Fruit fly (Drosophila melanogaster): Measurements from ENCODE around the gene Vha14-2.

Gene Vha14-2

DNA sequence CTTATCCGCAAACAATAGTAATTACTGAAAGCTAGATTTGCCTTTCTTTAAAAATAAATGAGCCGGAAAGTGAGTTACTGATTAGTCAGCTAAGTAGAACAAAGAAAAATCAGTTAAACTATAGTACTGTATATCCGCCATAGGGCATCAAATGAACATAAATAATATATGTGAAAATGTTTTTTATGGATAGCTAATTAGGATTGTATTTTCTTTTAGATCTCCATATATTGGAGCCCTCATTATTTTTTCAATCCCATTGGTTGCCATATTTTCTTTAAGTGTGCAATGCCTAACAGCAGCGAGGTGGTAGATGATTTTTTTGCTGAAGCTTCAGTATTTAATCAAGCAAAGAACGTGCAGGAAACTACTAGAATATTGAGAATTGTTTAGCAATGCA, 14.6 kb upstream of the Vha14-2 start, which contains the start of gene Obp83cd (continued):
- TF ChIP-seq CG11762 (GFP tag; optimal IDR thresholded peaks at IDR 0.05; ENCODE audit: insufficient read depth) (no peak), Gug (GFP tag; IDR thresholded peaks at IDR 0.05) (0 out of 2 replicates have a peak, but pooled peaks have one; percentile 44), CG8632 (GFP tag; optimal IDR thresholded peaks at IDR 0.05) (no peak), Eip75B (GFP tag; optimal IDR thresholded peaks at IDR 0.05) (peak; percentile 1), ss (GFP tag; optimal IDR thresholded peaks at IDR 0.05) (no peak), CG6854 (GFP tag; optimal IDR thresholded peaks at IDR 0.05) (no peak), Sox15 (GFP tag; optimal IDR thresholded peaks at IDR 0.05) (no peak), Sox102F (GFP tag; optimal IDR thresholded peaks at IDR 0.05) (no peak), CG3919 (GFP tag; optimal IDR thresholded peaks at IDR 0.05) (peak; percentile 21), Hr4 (GFP tag; optimal IDR thresholded peaks at IDR 0.05) (peak; percentile 59), Smox (GFP tag; optimal IDR thresholded peaks at IDR 0.05) (no peak), CG1621 (tag; optimal IDR thresholded peaks at IDR 0.05) (no peak), Met (GFP tag; optimal IDR thresholded peaks at IDR 0.05) (no peak), CG7368 (GFP tag; optimal IDR thresholded peaks at IDR 0.05) (no peak), CG15336 (GFP tag; IDR thresholded peaks at IDR 0.05) (peak; percentile 48), Eip93F (GFP tag; optimal IDR thresholded peaks at IDR 0.05) (no peak), CG8319 (GFP tag; optimal IDR thresholded peaks at IDR 0.05) (no peak), CG6792 (GFP tag; optimal IDR thresholded peaks at IDR 0.05) (no peak), Blimp-1 (GFP tag; optimal IDR thresholded peaks at IDR 0.05) (no peak), vri (GFP tag; optimal IDR thresholded peaks at IDR 0.05) (no peak), CG8119 (GFP tag; IDR thresholded peaks at IDR 0.05) (peak; percentile 51; the same call in 2 of the 3 replicates), CG10669 (GFP tag; optimal IDR thresholded peaks at IDR 0.05) (peak; percentile 42), achi (GFP tag; optimal IDR thresholded peaks at IDR 0.05) (no peak), Hr38 (GFP tag; optimal IDR thresholded peaks at IDR 0.05) (no peak), fd85E (GFP tag; optimal IDR thresholded peaks at IDR 0.05) (no peak), acj6 (GFP tag; optimal IDR thresholded peaks at IDR 0.05) (peak; percentile 31), Ets21C (GFP tag; optimal IDR thresholded peaks at IDR 0.05) (no peak), CG34406 (GFP tag; optimal IDR thresholded peaks at IDR 0.05) (no peak), spab (GFP tag; optimal IDR thresholded peaks at IDR 0.05) (peak; percentile 13), CG6276 (GFP tag; optimal IDR thresholded peaks at IDR 0.05) (peak; percentile 58), Ets96B (tag; optimal IDR thresholded peaks at IDR 0.05) (peak; percentile 32), Lpt (GFP tag; optimal IDR thresholded peaks at IDR 0.05) (no peak), net (GFP tag; optimal IDR thresholded peaks at IDR 0.05) (peak; percentile 30)

DNA sequence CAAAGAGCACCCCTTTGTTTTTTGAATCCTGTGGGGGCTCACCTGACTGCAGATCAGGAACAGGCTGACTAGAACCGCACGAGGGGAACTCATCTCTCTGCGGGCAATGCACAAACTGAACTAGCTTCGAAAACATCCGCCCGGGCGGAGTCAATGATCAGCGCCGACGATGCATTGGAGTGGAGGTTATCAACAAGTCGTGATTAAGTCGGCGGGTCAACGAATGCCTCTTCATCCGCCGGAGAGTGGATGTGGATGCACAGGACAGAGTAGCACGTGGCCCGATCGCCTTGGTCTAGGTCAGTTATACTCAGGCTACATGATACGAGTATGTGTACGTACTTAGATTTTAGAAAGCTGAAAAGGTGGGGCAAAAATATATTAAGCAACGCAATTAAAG, 11.5 kb upstream of the Vha14-2 start, which contains the start of gene Obp83ef:
TSS of gene Obp83ef (minus strand) at position 119 of the 400 bp plus-strand sequence.
- TF ChIP-seq svp (GFP tag) (peak; percentile 100), Sox15 (GFP tag; optimal IDR thresholded peaks at IDR 0.05) (no peak)

DNA sequence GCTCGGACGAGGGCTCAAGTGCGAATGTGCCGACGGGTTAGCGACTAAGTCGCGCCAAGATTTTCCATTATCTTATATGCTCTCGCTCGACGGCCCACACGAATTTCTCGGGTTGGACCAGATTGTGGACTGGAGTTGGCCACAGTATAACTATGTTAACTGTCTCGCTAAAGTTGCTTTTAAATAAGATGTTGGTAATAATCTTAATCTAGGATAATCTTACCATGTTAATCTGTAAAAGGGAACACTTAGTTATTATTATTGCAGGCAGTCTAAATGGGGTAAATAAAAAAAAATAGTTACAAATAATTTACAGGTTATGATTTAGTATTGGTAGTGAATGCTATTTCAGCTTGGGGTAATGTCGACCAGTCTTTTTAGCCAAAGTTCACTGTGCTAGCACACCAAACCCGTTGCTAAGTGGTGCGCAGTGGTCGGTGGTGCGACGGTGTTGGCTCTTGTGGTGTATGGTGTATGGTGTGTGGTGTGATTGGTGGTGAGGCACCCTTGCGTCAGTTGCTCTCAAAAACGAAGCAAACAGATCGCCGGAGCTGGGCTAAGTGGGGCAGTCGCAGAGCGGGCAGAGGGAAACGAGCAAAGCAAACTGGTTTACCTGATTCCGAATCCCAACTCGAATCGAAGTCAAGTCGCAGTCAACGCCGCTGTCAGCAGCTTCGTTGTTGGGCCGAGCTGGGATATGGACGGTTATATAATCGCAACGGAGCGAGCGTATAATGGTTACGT, 10.0 kb upstream of the Vha14-2 start, which contains the start of gene Obp83g:
TSS of gene Obp83g (minus strand) at position 51 of the 744 bp plus-strand sequence.
- TF ChIP-seq Sox102F (GFP tag; optimal IDR thresholded peaks at IDR 0.05) (peak; percentile 78), fkh (GFP tag; optimal IDR thresholded peaks at IDR 0.05) (no peak), esn (GFP tag; optimal IDR thresholded peaks at IDR 0.05) (peak; percentile 83), CG1621 (tag; optimal IDR thresholded peaks at IDR 0.05) (peak; percentile 37), Hr39 (GFP tag; optimal IDR thresholded peaks at IDR 0.05) (peak; percentile 69), Sox14 (GFP tag; optimal IDR thresholded peaks at IDR 0.05) (peak; percentile 85), CG10631 (GFP tag; optimal IDR thresholded peaks at IDR 0.05) (peak; percentile 79), CG8632 (GFP tag; optimal IDR thresholded peaks at IDR 0.05) (peak; percentile 72), CG4318 (GFP tag; optimal IDR thresholded peaks at IDR 0.05) (peak; percentile 71), CG8319 (GFP tag; optimal IDR thresholded peaks at IDR 0.05) (peak; percentile 62), Sox15 (GFP tag; optimal IDR thresholded peaks at IDR 0.05) (peak; percentile 69), CG11762 (GFP tag; optimal IDR thresholded peaks at IDR 0.05; ENCODE audit: insufficient read depth) (peak; percentile 64), pdm3 (GFP tag; optimal IDR thresholded peaks at IDR 0.05) (peak; percentile 79), CG9139 (GFP tag; optimal IDR thresholded peaks at IDR 0.05) (peak; percentile 63), CG6163 (GFP tag; IDR thresholded peaks at IDR 0.05) (peak; percentile 48; the same call in 2 of the 3 replicates), CG7368 (GFP tag; optimal IDR thresholded peaks at IDR 0.05) (peak; percentile 66), CG8119 (GFP tag; IDR thresholded peaks at IDR 0.05) (peak; percentile 83), Gug (GFP tag; IDR thresholded peaks at IDR 0.05) (peak; percentile 61), vri (GFP tag; optimal IDR thresholded peaks at IDR 0.05) (peak; percentile 92), CG3032 (tag; optimal IDR thresholded peaks at IDR 0.05) (peak; percentile 82), CG6792 (GFP tag; optimal IDR thresholded peaks at IDR 0.05) (peak; percentile 81), CG15336 (GFP tag; IDR thresholded peaks at IDR 0.05) (peak; percentile 78), CG34406 (GFP tag; optimal IDR thresholded peaks at IDR 0.05) (peak; percentile 81), Hr4 (GFP tag; optimal IDR thresholded peaks at IDR 0.05) (peak; percentile 81), CG6808 (GFP tag; optimal IDR thresholded peaks at IDR 0.05) (peak; percentile 84), OdsH (GFP tag; optimal IDR thresholded peaks at IDR 0.05) (peak; percentile 75)
